Fruit fly (Drosophila melanogaster) whole organism, adult: Measurements from ENCODE around the gene vls.

Source experiments
- CG33017 ChIP-seq: fragments of 200-800 bp; sonication (Bioruptor generic); optimal IDR thresholded peaks from 2 replicates; lab custom pipeline; 2018; ENCODE audit warnings: missing biosample characterization, mild to moderate bottlenecking, missing genetic modification characterization, moderate library complexity
- Crg-1 ChIP-seq: fragments of 200-800 bp; sonication (Bioruptor generic); optimal IDR thresholded peaks from 2 replicates; lab custom pipeline; 2016; ENCODE audit warnings: missing biosample characterization, missing genetic modification characterization
- bab1 ChIP-seq: fragments of 200-800 bp; sonication (Bioruptor generic); optimal IDR thresholded peaks from 3 replicates; lab custom pipeline; 2019; ENCODE audit warnings: missing biosample characterization, mild to moderate bottlenecking, missing genetic modification characterization, moderate library complexity
- cnc ChIP-seq, 2 experiments: fragments of >200 bp; optimal IDR thresholded peaks; 2 replicates each; lab custom pipeline; 2017
- kay ChIP-seq: fragments of 200-800 bp; sonication (Bioruptor generic); peaks from one replicate; lab custom pipeline; 2016; ENCODE audit warnings: missing biosample characterization, missing genetic modification characterization, borderline replicate concordance
- ovo ChIP-seq: fragments of 200-800 bp; sonication (Bioruptor generic); optimal IDR thresholded peaks from 2 replicates; lab custom pipeline; 2016; ENCODE audit warnings: missing biosample characterization, missing genetic modification characterization
- pad ChIP-seq: fragments of 200-800 bp; sonication (Bioruptor generic); optimal IDR thresholded peaks from 3 replicates; lab custom pipeline; 2017; ENCODE audit warnings: missing biosample characterization, missing genetic modification characterization, mild to moderate bottlenecking, moderate library complexity, missing genetic modification reagents

dm6 chr2L:20067928-20068327, 2.4 kb upstream of the vls start:
- TF ChIP-seq kay (GFP tag; lab: Kevin White, UChicago) (no peak), ovo (no peak), pad (GFP tag; lab: Kevin White, UChicago) (no peak), Crg-1 (GFP tag; lab: Kevin White, UChicago) (no peak), bab1 (GFP tag; lab: Kevin White, UChicago) (no peak), cnc (optimal IDR thresholded peaks at IDR 0.05; lab: Kevin White, UChicago) (no peak), CG33017 (tag; lab: Kevin White, UChicago) (no peak)
